Worm (Caenorhabditis elegans): ENCODE results near the gene C03B8.3.
A peak's percentile ranks its signal among the peaks of the same experiment; 100 is the strongest.

The C03B8.3 gene

DNA sequence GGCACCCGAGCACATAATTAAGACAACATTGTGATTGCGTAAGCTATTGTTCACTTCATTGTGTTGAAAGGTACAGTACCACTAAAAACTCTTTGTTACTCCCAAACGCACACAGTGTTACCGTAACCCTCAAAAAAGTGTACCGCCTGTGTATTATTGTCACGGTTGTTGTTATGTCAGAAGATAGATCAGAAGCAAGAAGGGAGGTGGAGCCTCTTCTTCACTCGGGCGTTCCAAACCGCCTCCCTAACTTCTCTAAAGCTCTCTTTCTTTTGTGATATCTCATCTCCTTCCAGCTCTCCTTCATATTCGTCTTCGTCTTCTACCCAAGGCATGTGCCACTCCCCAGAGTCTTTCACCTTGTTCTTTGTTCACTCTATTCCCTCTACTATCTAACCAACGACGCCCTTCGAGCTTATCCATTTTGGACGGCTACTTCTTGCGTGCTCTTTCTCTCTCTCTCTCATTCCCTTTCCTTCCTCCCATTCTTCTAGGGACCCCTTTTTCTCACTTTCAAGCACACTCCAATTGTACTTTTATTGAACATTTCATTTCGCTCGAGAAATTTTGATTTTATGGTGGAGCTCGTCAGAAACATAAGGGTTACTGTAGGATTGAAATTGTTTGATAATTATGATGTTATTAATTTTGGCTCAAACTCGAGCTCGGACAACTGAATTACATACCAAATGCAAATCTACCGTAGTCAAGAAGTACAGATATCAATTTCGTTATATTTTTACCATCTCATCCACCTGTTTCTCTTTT lies 13.6 kb downstream of the C03B8.3 start (continued):
- TF ChIP-seq attf-4 (tag; optimal IDR thresholded peaks at IDR 0.05) (no peak), T26A8.4 (GFP tag; IDR thresholded peaks at IDR 0.05) (no peak), saeg-2 (GFP tag; IDR thresholded peaks at IDR 0.05) (no peak), fkh-10 (GFP tag; optimal IDR thresholded peaks at IDR 0.05) (peak; percentile 23), zfp-2 (tag; optimal IDR thresholded peaks at IDR 0.05) (no peak), ctbp-1 (GFP tag; IDR thresholded peaks at IDR 0.05) (0 out of 2 replicates have a peak, but pooled peaks have one; percentile 34), daf-8 (GFP tag; IDR thresholded peaks at IDR 0.05) (no peak), hlh-11 (tag; optimal IDR thresholded peaks at IDR 0.05) (peak; percentile 17), rbr-2 (tag; optimal IDR thresholded peaks at IDR 0.05) (peak; percentile 3), nhr-25 (tag; optimal IDR thresholded peaks at IDR 0.05; ENCODE audit: borderline replicate concordance, insufficient read depth) (no peak), madf-9 (GFP tag; conservative IDR thresholded peaks at IDR 0.05) (no peak), pqm-1 (tag; optimal IDR thresholded peaks at IDR 0.05) (no peak), nhr-6 (tag; optimal IDR thresholded peaks at IDR 0.05) (no peak), unc-62 (GFP tag; optimal IDR thresholded peaks at IDR 0.05 in 1 of 2) (peak in 1 of 2 experiments; percentile 92), unc-62 (tag; optimal IDR thresholded peaks at IDR 0.05) (no peak), ceh-32 (tag; optimal IDR thresholded peaks at IDR 0.05; ENCODE audit: poor library complexity) (no peak), hlh-30 (tag; optimal IDR thresholded peaks at IDR 0.05; ENCODE audit: insufficient read depth) (no peak), hif-1 (tag; optimal IDR thresholded peaks at IDR 0.05) (no peak), ceh-44 (GFP tag; IDR thresholded peaks at IDR 0.05) (no peak), dmd-6 (GFP tag; IDR thresholded peaks at IDR 0.05) (peak; percentile 22; the same call in 1 of the 2 replicates)

DNA sequence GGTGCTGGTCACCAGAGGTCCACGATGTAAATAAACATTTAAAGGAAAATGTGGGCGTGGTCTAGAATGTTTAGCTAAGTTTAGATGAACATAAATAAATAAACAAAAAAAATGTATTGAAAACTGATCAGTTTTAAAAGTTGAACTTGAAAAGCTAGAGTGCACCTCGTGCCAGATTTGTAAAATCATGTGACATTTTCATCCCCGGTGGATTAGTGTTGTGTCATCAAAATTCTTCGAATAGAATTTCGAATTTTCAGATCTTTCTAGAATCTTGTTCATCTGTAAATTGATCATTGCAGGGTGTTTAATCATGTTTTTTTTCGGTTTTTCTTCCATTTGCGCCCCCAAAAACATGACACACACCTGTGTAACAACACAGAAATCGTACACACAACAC lies 14.4 kb downstream of the C03B8.3 start:
- TF ChIP-seq nhr-48 (tag; optimal IDR thresholded peaks at IDR 0.05) (no peak), ceh-44 (GFP tag; IDR thresholded peaks at IDR 0.05) (no peak), pha-4 (GFP tag; IDR thresholded peaks at IDR 0.05) (no peak), pha-4 (tag; optimal IDR thresholded peaks at IDR 0.05) (no peak), Y48G9A.11 (GFP tag; IDR thresholded peaks at IDR 0.05) (no peak), egl-43 (GFP tag; IDR thresholded peaks at IDR 0.05) (no peak), nhr-11 (tag; optimal IDR thresholded peaks at IDR 0.05) (peak; percentile 6)

DNA sequence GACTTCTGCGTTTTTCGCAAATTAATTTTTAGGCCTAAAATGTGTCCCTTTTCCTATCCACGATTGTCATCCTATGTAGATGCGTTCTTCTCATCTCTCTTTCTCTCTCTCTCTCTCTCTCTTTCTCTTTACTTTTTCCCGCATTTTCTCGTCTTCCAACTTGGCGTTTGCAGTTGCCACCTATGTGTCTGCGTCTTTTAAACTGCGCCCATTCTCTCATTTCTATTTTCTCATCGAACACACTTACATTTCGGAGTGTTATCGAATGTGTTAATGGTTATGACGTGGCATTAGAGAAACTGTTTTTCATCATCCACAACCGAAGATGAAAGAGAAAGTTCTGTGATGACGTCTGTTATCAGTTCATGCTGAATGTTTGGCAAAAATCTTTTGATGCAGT lies 16.4 kb downstream of the C03B8.3 start:
- TF ChIP-seq duxl-1 (tag; optimal IDR thresholded peaks at IDR 0.05; ENCODE audit: poor library complexity), result no peak
- no peak for TF ChIP-seq egl-43 (GFP tag; IDR thresholded peaks at IDR 0.05)
- no peak for TF ChIP-seq nhr-76 (tag; optimal IDR thresholded peaks at IDR 0.05)
- no peak for TF ChIP-seq tag-97 (GFP tag; IDR thresholded peaks at IDR 0.05)
- peak; percentile 56 for TF ChIP-seq hmg-1.1 (GFP tag; IDR thresholded peaks at IDR 0.05)
- TF ChIP-seq lin-15B (tag; optimal IDR thresholded peaks at IDR 0.05), result no peak
- TF ChIP-seq nhr-237 (tag; optimal IDR thresholded peaks at IDR 0.05), result no peak
- TF ChIP-seq fkh-10 (GFP tag; optimal IDR thresholded peaks at IDR 0.05), result no peak
- no peak for TF ChIP-seq madf-5 (GFP tag; IDR thresholded peaks at IDR 0.05)
- TF ChIP-seq Y75B8A.6 (GFP tag; IDR thresholded peaks at IDR 0.05), result no peak
- peak; percentile 20; the same call in 1 of the 2 replicates for TF ChIP-seq lin-38 (GFP tag; IDR thresholded peaks at IDR 0.05)
- TF ChIP-seq lsy-2 (tag; optimal IDR thresholded peaks at IDR 0.05), result peak; percentile 19 to 83
- no peak for TF ChIP-seq php-3 (GFP tag; IDR thresholded peaks at IDR 0.05)
- TF ChIP-seq dpl-1 (GFP tag; optimal IDR thresholded peaks at IDR 0.05), result peak; percentile 54
- TF ChIP-seq lir-3 (tag; optimal IDR thresholded peaks at IDR 0.05), result no peak
- TF ChIP-seq spr-1 (tag; optimal IDR thresholded peaks at IDR 0.05), result no peak
- peak; percentile 73 for TF ChIP-seq T20F7.1 (GFP tag; optimal IDR thresholded peaks at IDR 0.05)
- no peak for TF ChIP-seq hif-1 (tag; optimal IDR thresholded peaks at IDR 0.05)
- TF ChIP-seq pha-4 (GFP tag; IDR thresholded peaks at IDR 0.05), result no peak
- no peak for TF ChIP-seq pha-4 (tag; optimal IDR thresholded peaks at IDR 0.05)
- no peak for TF ChIP-seq snpc-1.2 (GFP tag; IDR thresholded peaks at IDR 0.05)
- peak; percentile 70; the same call in 1 of the 2 replicates for TF ChIP-seq nhr-42 (GFP tag; IDR thresholded peaks at IDR 0.05)
- no peak for TF ChIP-seq daf-8 (GFP tag; IDR thresholded peaks at IDR 0.05)
- no peak for TF ChIP-seq nhr-10 (tag; optimal IDR thresholded peaks at IDR 0.05)
- no peak for TF ChIP-seq Y48G9A.11 (GFP tag; IDR thresholded peaks at IDR 0.05)
- no peak for TF ChIP-seq fos-1 (tag; optimal IDR thresholded peaks at IDR 0.05)
- TF ChIP-seq ztf-11 (tag; optimal IDR thresholded peaks at IDR 0.05), result no peak
- no peak for TF ChIP-seq arid-1 (GFP tag; conservative IDR thresholded peaks at IDR 0.05)
- peak; percentile 74 for TF ChIP-seq nhr-48 (tag; optimal IDR thresholded peaks at IDR 0.05)
